Worm (Caenorhabditis elegans) whole organism, L1 larva: ENCODE data around the gene che-6.

Source experiments
- ama-1 ChIP-seq: fragments of 150-350 bp; optimal IDR thresholded peaks from 2 replicates; lab custom pipeline; 2014
- ceh-63 ChIP-seq: fragments of 200-800 bp; sonication (Bioruptor generic); optimal IDR thresholded peaks from 2 replicates; lab custom pipeline; 2018; ENCODE audit warnings: mild to moderate bottlenecking, missing genetic modification characterization, missing compliant biosample characterization
- ceh-90 ChIP-seq: sonication (generic microtip); optimal IDR thresholded peaks from 2 replicates; lab custom pipeline; 2016; ENCODE audit warnings: missing genetic modification characterization, missing compliant biosample characterization
- dpl-1 ChIP-seq, 3 experiments: fragments of 150-350 bp in 2 of 3; sonication (generic microtip) in 1 of 3; optimal IDR thresholded peaks; 2 replicates each; lab custom pipeline; 2014 to 2017; ENCODE audit warnings: missing biosample characterization in 3 of 3, missing genetic modification characterization in 3 of 3, missing genetic modification reagents in 3 of 3
- efl-1 ChIP-seq, 4 experiments: fragments of 150-350 bp; optimal IDR thresholded peaks in 3 of 4; peaks in 1 of 4; 1 replicate in 1 of 4; 2 replicates in 3 of 4; lab custom pipeline; 2014; ENCODE audit warnings: missing biosample characterization in 2 of 4, missing genetic modification characterization in 2 of 4, missing genetic modification reagents in 2 of 4
- elt-3 ChIP-seq, 6 experiments: fragments of 150-350 bp in 1 of 6; sonication (generic microtip); optimal IDR thresholded peaks; 2 replicates each; lab custom pipeline; 2017 to 2018; ENCODE audit warnings: missing biosample characterization in 6 of 6, missing genetic modification characterization in 6 of 6, inconsistent platforms in 1 of 6
- grh-1 ChIP-seq: fragments of 200-800 bp; sonication (Bioruptor generic); IDR thresholded peaks from 2 replicates; pipeline ENCODE4 v1.3.6; 2022; ENCODE audit warnings: missing genetic modification reagents, missing genetic modification characterization, missing compliant biosample characterization
- hlh-4 ChIP-seq: sonication (generic microtip); optimal IDR thresholded peaks from 2 replicates; lab custom pipeline; 2016; ENCODE audit warnings: mild to moderate bottlenecking, missing genetic modification characterization, missing compliant biosample characterization
- lin-13 ChIP-seq: fragments of 150-350 bp; optimal IDR thresholded peaks from 2 replicates; lab custom pipeline; 2014; ENCODE audit warnings: missing biosample characterization, missing genetic modification reagents, missing genetic modification characterization
- lin-14 ChIP-seq: fragments of 200-800 bp; sonication (Bioruptor generic); optimal IDR thresholded peaks from 2 replicates; lab custom pipeline; 2018; ENCODE audit warnings: mild to moderate bottlenecking, missing genetic modification characterization, moderate library complexity, missing compliant biosample characterization
- lir-3 ChIP-seq: sonication (generic microtip); optimal IDR thresholded peaks from 2 replicates; lab custom pipeline; 2016; ENCODE audit warnings: mild to moderate bottlenecking, missing genetic modification characterization, moderate library complexity, missing compliant biosample characterization; ENCODE audit not compliant: poor library complexity
- mab-9 ChIP-seq: fragments of 200-800 bp; sonication (Bioruptor generic); IDR thresholded peaks from 2 replicates; pipeline ENCODE4 v1.3.6; 2022; ENCODE audit warnings: missing genetic modification reagents, missing genetic modification characterization, missing compliant biosample characterization
- mef-2 ChIP-seq: fragments of 150-350 bp; optimal IDR thresholded peaks from 2 replicates; lab custom pipeline; 2014; ENCODE audit warnings: missing biosample characterization, missing genetic modification characterization
- nhr-11 ChIP-seq: fragments of 150-350 bp; optimal IDR thresholded peaks from 2 replicates; lab custom pipeline; 2014; ENCODE audit warnings: missing biosample characterization, missing genetic modification characterization
- rnt-1 ChIP-seq: sonication (generic microtip); optimal IDR thresholded peaks from 2 replicates; lab custom pipeline; 2016; ENCODE audit warnings: mild to moderate bottlenecking, missing genetic modification characterization, moderate library complexity, missing compliant biosample characterization
- snu-23 ChIP-seq: sonication (generic microtip); optimal IDR thresholded peaks from 2 replicates; lab custom pipeline; 2016; ENCODE audit warnings: missing genetic modification characterization, missing compliant biosample characterization
- sptf-1 ChIP-seq: fragments of 150-350 bp; optimal IDR thresholded peaks from 2 replicates; lab custom pipeline; 2014; ENCODE audit warnings: missing biosample characterization, missing genetic modification characterization
- swsn-7 ChIP-seq: sonication (generic microtip); optimal IDR thresholded peaks from 2 replicates; lab custom pipeline; 2016; ENCODE audit warnings: missing genetic modification characterization, missing compliant biosample characterization
- vab-15 ChIP-seq: sonication (generic microtip); optimal IDR thresholded peaks from 2 replicates; lab custom pipeline; 2017; ENCODE audit warnings: missing genotype, mild to moderate bottlenecking, missing genetic modification characterization, missing compliant biosample characterization
- ztf-11 ChIP-seq, 2 experiments: sonication (generic microtip); optimal IDR thresholded peaks; 2 replicates each; lab custom pipeline; 2016 to 2017; ENCODE audit warnings: missing genetic modification characterization in 2 of 2, missing biosample characterization in 1 of 2, missing compliant biosample characterization in 1 of 2

Gene che-6

DNA sequence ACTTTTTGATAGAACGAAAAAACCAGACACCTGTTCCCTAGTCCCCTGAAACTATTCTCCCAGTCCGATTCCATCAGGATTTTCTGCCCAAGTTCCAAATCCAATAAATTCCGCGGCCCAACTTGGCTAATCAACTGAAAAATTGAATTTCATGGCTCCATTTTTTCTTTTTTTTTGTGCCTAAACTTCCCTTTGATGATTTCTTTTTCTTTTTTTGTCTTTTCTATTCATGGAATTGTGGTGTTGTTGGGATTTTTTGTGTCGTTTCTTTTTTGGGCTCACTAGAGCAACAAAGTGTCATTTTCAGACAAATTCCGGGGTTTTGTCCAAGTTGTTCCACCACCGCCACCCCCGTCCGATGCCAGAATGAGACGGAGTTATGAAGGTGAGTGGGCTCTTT is 45.3 kb downstream of the che-6 start, which contains the start of gene arrd-26:
Gene arrd-26 (plus strand): TSS at position 301 of the 400 bp plus-strand sequence.
- TF ChIP-seq efl-1 (optimal IDR thresholded peaks at IDR 0.05; lab: Kevin White, UChicago) (no peak), efl-1 (GFP tag; optimal IDR thresholded peaks at IDR 0.05 in 1 of 2; lab: Kevin White, UChicago) (peak in 1 of 2 experiments; percentile 85), lin-14 (GFP tag; lab: Kevin White, UChicago) (peak; percentile 34), ztf-11 (tag; optimal IDR thresholded peaks at IDR 0.05; lab: Kevin White, UChicago) (no peak)

DNA sequence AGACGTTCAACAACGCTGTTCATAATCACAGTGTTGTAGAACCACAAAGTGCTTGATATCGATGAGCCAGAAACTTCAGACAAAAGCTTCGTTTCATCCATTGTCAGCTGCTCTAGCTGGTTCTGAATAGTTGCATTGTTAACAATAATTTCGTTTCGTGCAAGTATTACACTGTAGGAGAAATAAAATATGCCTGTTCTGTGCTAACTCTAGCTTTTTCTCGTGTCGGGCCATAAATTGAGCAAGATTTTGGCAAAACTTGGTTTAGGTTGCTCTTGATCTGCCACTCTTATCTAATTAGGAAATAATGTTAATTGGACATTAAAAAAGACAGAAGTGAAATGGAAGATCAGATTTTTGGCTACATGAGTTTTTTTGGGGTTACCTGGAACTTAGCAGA is 52.2 kb downstream of the che-6 start, which contains the start of gene R05C11.2:
Gene R05C11.2 (minus strand): TSS at position 101 of the 400 bp plus-strand sequence.
- TF ChIP-seq rnt-1 (tag; lab: Kevin White, UChicago) (no peak), ceh-63 (GFP tag; lab: Kevin White, UChicago) (no peak), efl-1 (optimal IDR thresholded peaks at IDR 0.05; lab: Kevin White, UChicago) (no peak), efl-1 (GFP tag; optimal IDR thresholded peaks at IDR 0.05 in 1 of 2; lab: Kevin White, UChicago) (peak in 1 of 2 experiments; percentile 88)
- TF ChIP-seq, all 84 proteins: peak for 1

DNA sequence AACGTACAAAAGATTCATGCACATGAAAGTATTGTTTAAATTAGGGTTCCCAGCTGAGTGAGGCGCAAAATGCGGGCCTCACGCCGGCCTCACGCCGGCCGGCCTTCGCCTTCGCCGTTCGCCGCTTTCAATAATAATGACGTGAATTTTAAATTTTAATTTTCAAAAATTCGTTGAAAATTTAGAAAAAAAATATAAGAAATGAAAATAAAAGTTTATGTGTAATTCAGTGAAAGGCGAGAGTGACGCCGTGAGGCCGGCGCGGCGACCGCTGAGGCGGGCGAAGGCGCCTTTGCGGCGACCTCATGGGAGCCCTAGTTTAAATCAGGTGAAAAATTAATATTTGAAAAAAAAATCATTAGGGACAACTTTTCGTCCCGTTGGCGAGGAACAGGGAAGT is 53.7 kb downstream of the che-6 start:
- TF ChIP-seq ceh-90 (tag; lab: Kevin White, UChicago): no peak
- TF ChIP-seq lin-13 (GFP tag; lab: Kevin White, UChicago): no peak
- no peak for TF ChIP-seq hlh-4 (tag; lab: Kevin White, UChicago)
- no peak for TF ChIP-seq dpl-1 (GFP tag; optimal IDR thresholded peaks at IDR 0.05; lab: Kevin White, UChicago)
- no peak for TF ChIP-seq lir-3
- TF ChIP-seq mef-2 (tag; lab: Kevin White, UChicago): no peak
- TF ChIP-seq ama-1: no peak
- no peak for TF ChIP-seq grh-1
- TF ChIP-seq mab-9: no peak
- TF ChIP-seq snu-23 (GFP tag; lab: Kevin White, UChicago): no peak
- TF ChIP-seq swsn-7 (tag; lab: Kevin White, UChicago): no peak
- TF ChIP-seq vab-15 (tag; lab: Kevin White, UChicago): no peak
- no peak for TF ChIP-seq elt-3 (tag; optimal IDR thresholded peaks at IDR 0.05; lab: Kevin White, UChicago)
- no peak for TF ChIP-seq nhr-11
- no peak for TF ChIP-seq sptf-1 (tag; lab: Kevin White, UChicago)
- no peak for TF ChIP-seq efl-1 (optimal IDR thresholded peaks at IDR 0.05; lab: Kevin White, UChicago)
- no peak for TF ChIP-seq efl-1 (GFP tag; optimal IDR thresholded peaks at IDR 0.05 in 1 of 2; lab: Kevin White, UChicago)
